Fruit fly (Drosophila melanogaster) whole organism, wandering third instar larva: Measurements from ENCODE around the gene alpha-Man-IIa.

Experiments
- Abd-B ChIP-seq: fragments of >200 bp; optimal IDR thresholded peaks from 2 replicates; lab custom pipeline; 2017; ENCODE audit warnings: missing biosample characterization, missing genetic modification characterization
- CG32264 ChIP-seq: fragments of 200-800 bp; sonication (Bioruptor generic); optimal IDR thresholded peaks from 2 replicates; lab custom pipeline; 2016; ENCODE audit warnings: missing biosample characterization, missing genetic modification characterization
- CG9705 ChIP-seq: fragments of 200-800 bp; sonication (Bioruptor generic); optimal IDR thresholded peaks from 2 replicates; lab custom pipeline; 2018; ENCODE audit warnings: missing biosample characterization, mild to moderate bottlenecking, missing genetic modification characterization
- CrebA ChIP-seq: fragments of 200-800 bp; sonication (Bioruptor generic); optimal IDR thresholded peaks from 2 replicates; lab custom pipeline; 2016; ENCODE audit warnings: missing biosample characterization, mild to moderate bottlenecking, missing genetic modification characterization, borderline replicate concordance
- Dfd ChIP-seq: fragments of >200 bp; optimal IDR thresholded peaks from 2 replicates; lab custom pipeline; 2017; ENCODE audit warnings: missing biosample characterization, missing genetic modification characterization
- Dif ChIP-seq: fragments of 200-275, 200-300 bp; sonication (Bioruptor generic); optimal IDR thresholded peaks from 2 replicates; lab custom pipeline; 2018; ENCODE audit warnings: missing biosample characterization, missing genetic modification characterization; ENCODE audit not compliant: partially characterized antibody
- GATAd ChIP-seq: sonication (Bioruptor generic); optimal IDR thresholded peaks from 2 replicates; lab custom pipeline; 2016; ENCODE audit warnings: missing biosample characterization, missing genetic modification characterization
- Hnf4 ChIP-seq: fragments of 200-800 bp; sonication (Bioruptor generic); optimal IDR thresholded peaks from 2 replicates; lab custom pipeline; 2016; ENCODE audit warnings: missing biosample characterization, mild to moderate bottlenecking, missing genetic modification characterization
- Hr78 ChIP-seq: fragments of >200 bp; optimal IDR thresholded peaks from 2 replicates; lab custom pipeline; 2017; ENCODE audit warnings: missing biosample characterization, missing genetic modification characterization
- Hr83 ChIP-seq: fragments of 200-300 bp; sonication (Bioruptor generic); optimal IDR thresholded peaks from 2 replicates; lab custom pipeline; 2016; ENCODE audit warnings: missing biosample characterization, mild to moderate bottlenecking, missing genetic modification characterization, moderate library complexity; ENCODE audit not compliant: poor library complexity, severe bottlenecking
- Jra ChIP-seq: sonication (Bioruptor generic); optimal IDR thresholded peaks from 2 replicates; lab custom pipeline; 2016; ENCODE audit warnings: missing biosample characterization, missing genetic modification characterization
- Mio ChIP-seq: sonication (Bioruptor generic); optimal IDR thresholded peaks from 2 replicates; lab custom pipeline; 2016; ENCODE audit warnings: missing biosample characterization, missing genetic modification characterization
- Myc ChIP-seq: fragments of >200 bp; optimal IDR thresholded peaks from 2 replicates; lab custom pipeline; 2017
- N ChIP-seq: fragments of >200 bp; optimal IDR thresholded peaks from 2 replicates; lab custom pipeline; 2018; ENCODE audit warnings: missing biosample characterization, missing external identifiers, missing genetic modification characterization
- OdsH ChIP-seq: fragments of 200-800 bp; sonication (Bioruptor generic); optimal IDR thresholded peaks from 2 replicates; lab custom pipeline; 2016; ENCODE audit warnings: missing biosample characterization, mild to moderate bottlenecking, missing genetic modification characterization
- Rel ChIP-seq, 2 experiments: fragments of 200-800 bp; sonication (Bioruptor generic) in 1 of 2; optimal IDR thresholded peaks; 2 replicates in 1 of 2; 3 replicates in 1 of 2; lab custom pipeline; 2016 to 2019; ENCODE audit warnings: mild to moderate bottlenecking in 2 of 2, missing biosample characterization in 2 of 2, missing genetic modification characterization in 2 of 2, moderate library complexity in 1 of 2
- Vsx2 ChIP-seq: fragments of 200-300, 225-300 bp; sonication (Bioruptor generic); optimal IDR thresholded peaks from 2 replicates; lab custom pipeline; 2018; ENCODE audit warnings: missing biosample characterization, missing genetic modification characterization; ENCODE audit not compliant: partially characterized antibody
- br ChIP-seq: fragments of 200-800 bp; sonication (Bioruptor generic); optimal IDR thresholded peaks from 2 replicates; lab custom pipeline; 2016; ENCODE audit warnings: missing biosample characterization, missing genetic modification characterization
- brk ChIP-seq: fragments of 200-800 bp; sonication (Bioruptor generic); optimal IDR thresholded peaks from 2 replicates; lab custom pipeline; 2016; ENCODE audit warnings: missing biosample characterization, mild to moderate bottlenecking, missing genetic modification characterization
- dl ChIP-seq, 2 experiments: fragments of 175-275, 200-275 bp in 1 of 2; fragments of 200-275 bp in 1 of 2; sonication (Bioruptor generic); optimal IDR thresholded peaks; lab custom pipeline; 2018; ENCODE audit warnings: mild to moderate bottlenecking in 2 of 2, missing biosample characterization in 2 of 2, missing genetic modification characterization in 2 of 2, moderate library complexity in 2 of 2; ENCODE audit not compliant: partially characterized antibody in 2 of 2, insufficient read depth in 1 of 2
- dmrt93B ChIP-seq: fragments of 200-800 bp; sonication (Bioruptor generic); optimal IDR thresholded peaks from 2 replicates; lab custom pipeline; 2018; ENCODE audit warnings: missing biosample characterization, mild to moderate bottlenecking, missing genetic modification characterization
- ey ChIP-seq: fragments of 200-800 bp; sonication (Bioruptor generic); optimal IDR thresholded peaks from 2 replicates; lab custom pipeline; 2016; ENCODE audit warnings: missing biosample characterization, missing genetic modification characterization
- foxo ChIP-seq, 2 experiments: fragments of 200-800 bp; sonication (Bioruptor generic); optimal IDR thresholded peaks; 2 replicates in 1 of 2; 3 replicates in 1 of 2; lab custom pipeline; 2016 to 2017; ENCODE audit warnings: missing biosample characterization in 2 of 2, missing genetic modification characterization in 2 of 2
- fru ChIP-seq: fragments of 200-800 bp; sonication (Bioruptor generic); optimal IDR thresholded peaks from 3 replicates; lab custom pipeline; 2016; ENCODE audit warnings: missing biosample characterization, mild to moderate bottlenecking, missing genetic modification characterization
- h ChIP-seq: fragments of 200-800 bp; sonication (Bioruptor generic); optimal IDR thresholded peaks from 3 replicates; lab custom pipeline; 2016; ENCODE audit warnings: missing biosample characterization, mild to moderate bottlenecking, missing genetic modification characterization
- lola ChIP-seq: fragments of >200 bp; optimal IDR thresholded peaks from 2 replicates; lab custom pipeline; 2017; ENCODE audit warnings: missing biosample characterization, missing genetic modification characterization
- psq ChIP-seq: fragments of 200-800 bp; sonication (Bioruptor generic); optimal IDR thresholded peaks from 3 replicates; lab custom pipeline; 2017; ENCODE audit warnings: missing biosample characterization, mild to moderate bottlenecking, missing genetic modification characterization, moderate library complexity
- rgr ChIP-seq: fragments of 200-800 bp; sonication (Bioruptor generic); optimal IDR thresholded peaks from 3 replicates; lab custom pipeline; 2016; ENCODE audit warnings: missing biosample characterization, mild to moderate bottlenecking, missing genetic modification characterization
- sage ChIP-seq: fragments of 200-800 bp; sonication (Bioruptor generic); optimal IDR thresholded peaks from 2 replicates; lab custom pipeline; 2016; ENCODE audit warnings: missing biosample characterization, mild to moderate bottlenecking, missing genetic modification characterization
- sv ChIP-seq: fragments of 200-800 bp; sonication (Bioruptor generic); optimal IDR thresholded peaks from 3 replicates; lab custom pipeline; 2016; ENCODE audit warnings: missing biosample characterization, missing genetic modification characterization
- tai ChIP-seq: sonication (Bioruptor generic); optimal IDR thresholded peaks from 2 replicates; lab custom pipeline; 2016; ENCODE audit warnings: missing biosample characterization, missing genetic modification characterization
- usp ChIP-seq: fragments of >200 bp; optimal IDR thresholded peaks from 2 replicates; lab custom pipeline; 2017; ENCODE audit warnings: missing biosample characterization, missing genetic modification characterization
- woc ChIP-seq: sonication (Bioruptor generic); optimal IDR thresholded peaks from 2 replicates; lab custom pipeline; 2016; ENCODE audit warnings: missing biosample characterization, mild to moderate bottlenecking, missing genetic modification characterization

alpha-Man-IIa gene

dm6 chr3R:9418373-9419299, 6.3 kb downstream of the alpha-Man-IIa start:
- TF ChIP-seq Vsx2 (GFP tag; lab: Kevin White, UChicago) (no peak), tai (GFP tag; lab: Kevin White, UChicago) (no peak), dmrt93B (GFP tag; lab: Kevin White, UChicago) (no peak), dl (GFP tag; optimal IDR thresholded peaks at IDR 0.05; lab: Kevin White, UChicago; ENCODE audit: insufficient read depth in 1 of 2, partially characterized antibody in 2 of 2) (peak in 1 of 2 experiments; percentile 50), Myc (lab: Kevin White, UChicago) (no peak), h (GFP tag; lab: Kevin White, UChicago) (peak; percentile 12), psq (peak; percentile 58), foxo (GFP tag; optimal IDR thresholded peaks at IDR 0.05; lab: Kevin White, UChicago) (no peak), br (GFP tag; lab: Kevin White, UChicago) (no peak), Hnf4 (no peak), N (GFP tag; lab: Kevin White, UChicago) (peak; percentile 39), sage (peak; percentile 65), CrebA (GFP tag; lab: Kevin White, UChicago) (no peak), Hr83 (GFP tag; lab: Kevin White, UChicago) (no peak), Rel (GFP tag; optimal IDR thresholded peaks at IDR 0.05; lab: Kevin White, UChicago) (no peak), Rel (tag; optimal IDR thresholded peaks at IDR 0.05; lab: Kevin White, UChicago) (no peak), Dif (GFP tag; lab: Kevin White, UChicago) (peak; percentile 77), usp (GFP tag; lab: Kevin White, UChicago) (no peak), GATAd (no peak)

- no peak for TF ChIP-seq Jra (GFP tag; lab: Kevin White, UChicago)
- TF ChIP-seq OdsH: no peak
- TF ChIP-seq N (GFP tag; lab: Kevin White, UChicago): no peak
- TF ChIP-seq Dif (GFP tag; lab: Kevin White, UChicago): peak; percentile 99
- TF ChIP-seq usp (GFP tag; lab: Kevin White, UChicago): no peak
- peak; percentile 45 for TF ChIP-seq rgr
- peak; percentile 63 for TF ChIP-seq Rel (GFP tag; optimal IDR thresholded peaks at IDR 0.05; lab: Kevin White, UChicago)
- no peak for TF ChIP-seq Rel (tag; optimal IDR thresholded peaks at IDR 0.05; lab: Kevin White, UChicago)
- peak; percentile 66 for TF ChIP-seq Hr83 (GFP tag; lab: Kevin White, UChicago)
- peak; percentile 95 to 98 for TF ChIP-seq dl (GFP tag; optimal IDR thresholded peaks at IDR 0.05; lab: Kevin White, UChicago; ENCODE audit: insufficient read depth in 1 of 2, partially characterized antibody in 2 of 2)
- TF ChIP-seq ey: no peak
- peak; percentile 93 for TF ChIP-seq Vsx2 (GFP tag; lab: Kevin White, UChicago)
- peak; percentile 58 for TF ChIP-seq psq
- peak; percentile 59 for TF ChIP-seq sage
- TF ChIP-seq Myc (lab: Kevin White, UChicago): no peak
- TF ChIP-seq Dfd: no peak
- TF ChIP-seq CrebA (GFP tag; lab: Kevin White, UChicago): peak; percentile 81
- peak; percentile 51 for TF ChIP-seq h (GFP tag; lab: Kevin White, UChicago)
- TF ChIP-seq CG32264 (GFP tag; lab: Kevin White, UChicago): peak; percentile 11
Observed at dm6 chr3R:9419300-9419652, 6.9 kb downstream of the alpha-Man-IIa start.

- TF ChIP-seq Dfd (no peak), tai (GFP tag; lab: Kevin White, UChicago) (no peak), psq (peak; percentile 2), ey (no peak), Myc (lab: Kevin White, UChicago) (no peak), OdsH (no peak), dl (GFP tag; optimal IDR thresholded peaks at IDR 0.05; lab: Kevin White, UChicago; ENCODE audit: insufficient read depth in 1 of 2, partially characterized antibody in 2 of 2) (no peak), foxo (GFP tag; optimal IDR thresholded peaks at IDR 0.05; lab: Kevin White, UChicago) (peak in 1 of 2 experiments; percentile 19)
Observed at dm6 chr3R:9420439-9421234, 8.3 kb downstream of the alpha-Man-IIa start.

- no peak for TF ChIP-seq CG9705 (GFP tag; lab: Kevin White, UChicago)
- no peak for TF ChIP-seq usp (GFP tag; lab: Kevin White, UChicago)
- no peak for TF ChIP-seq sv
- no peak for TF ChIP-seq Mio
- no peak for TF ChIP-seq Myc (lab: Kevin White, UChicago)
- TF ChIP-seq GATAd: no peak
- TF ChIP-seq psq: no peak
- no peak for TF ChIP-seq Abd-B
- TF ChIP-seq brk (GFP tag; lab: Kevin White, UChicago): no peak
- no peak for TF ChIP-seq br (GFP tag; lab: Kevin White, UChicago)
- TF ChIP-seq h (GFP tag; lab: Kevin White, UChicago): no peak
- TF ChIP-seq Dif (GFP tag; lab: Kevin White, UChicago): no peak
- TF ChIP-seq CrebA (GFP tag; lab: Kevin White, UChicago): no peak
- no peak for TF ChIP-seq fru (GFP tag; lab: Kevin White, UChicago)
- no peak for TF ChIP-seq Hr78 (GFP tag; lab: Kevin White, UChicago)
- TF ChIP-seq Jra (GFP tag; lab: Kevin White, UChicago): no peak
- no peak for TF ChIP-seq lola
- TF ChIP-seq Dfd: no peak
- TF ChIP-seq tai (GFP tag; lab: Kevin White, UChicago): no peak
- no peak for TF ChIP-seq woc
- TF ChIP-seq, all 38 proteins: peak for 0
Observed at dm6 chr3R:9422338-9422737, 10.0 kb downstream of the alpha-Man-IIa start.
